Worm (Caenorhabditis elegans): ENCODE data around the gene ent-4.

ent-4 gene

ce11 chrIV:13725201-13725600 is 1.5 kb upstream of the ent-4 start (continued):
- TF ChIP-seq Y75B8A.6 (GFP tag; IDR thresholded peaks at IDR 0.05), result no peak
- no peak for TF ChIP-seq jun-1 (tag; optimal IDR thresholded peaks at IDR 0.05)
- no peak for TF ChIP-seq rbr-2 (tag; optimal IDR thresholded peaks at IDR 0.05)
- TF ChIP-seq dpl-1 (GFP tag; optimal IDR thresholded peaks at IDR 0.05), result no peak
- no peak for TF ChIP-seq zip-2 (tag; optimal IDR thresholded peaks at IDR 0.05)
- TF ChIP-seq mdl-1 (tag; optimal IDR thresholded peaks at IDR 0.05), result peak in 1 of 2 experiments; percentile 15
- TF ChIP-seq egl-43 (GFP tag; IDR thresholded peaks at IDR 0.05), result no peak
- peak; percentile 89 for TF ChIP-seq nhr-48 (tag; optimal IDR thresholded peaks at IDR 0.05)
- no peak for TF ChIP-seq duxl-1 (tag; optimal IDR thresholded peaks at IDR 0.05; ENCODE audit: poor library complexity)
- TF ChIP-seq nhr-6 (tag; optimal IDR thresholded peaks at IDR 0.05), result no peak
- peak; percentile 82 for TF ChIP-seq nhr-28 (tag; optimal IDR thresholded peaks at IDR 0.05)
- TF ChIP-seq madf-5 (GFP tag; IDR thresholded peaks at IDR 0.05), result no peak
- peak; percentile 41 for TF ChIP-seq hlh-30 (tag; optimal IDR thresholded peaks at IDR 0.05; ENCODE audit: insufficient read depth)
- no peak for TF ChIP-seq ceh-82 (tag; optimal IDR thresholded peaks at IDR 0.05)
- peak; percentile 94 for TF ChIP-seq dve-1 (tag; optimal IDR thresholded peaks at IDR 0.05; ENCODE audit: insufficient read depth)
- no peak for TF ChIP-seq lin-13 (GFP tag; optimal IDR thresholded peaks at IDR 0.05)
- no peak for TF ChIP-seq unc-130 (GFP tag; optimal IDR thresholded peaks at IDR 0.05)
- TF ChIP-seq dmd-6 (GFP tag; IDR thresholded peaks at IDR 0.05), result peak; percentile 98
- TF ChIP-seq daf-19 (GFP tag; conservative IDR thresholded peaks at IDR 0.05), result no peak
- no peak for TF ChIP-seq hlh-11 (tag; optimal IDR thresholded peaks at IDR 0.05)
- no peak for TF ChIP-seq fos-1 (tag; optimal IDR thresholded peaks at IDR 0.05)
- no peak for TF ChIP-seq lin-29 (GFP tag; IDR thresholded peaks at IDR 0.05)
- no peak for TF ChIP-seq lin-39 (tag; optimal IDR thresholded peaks at IDR 0.05)
- no peak for TF ChIP-seq nhr-42 (GFP tag; IDR thresholded peaks at IDR 0.05)
- no peak for TF ChIP-seq hif-1 (tag; optimal IDR thresholded peaks at IDR 0.05)
- TF ChIP-seq ceh-62 (tag; optimal IDR thresholded peaks at IDR 0.05), result no peak
- no peak; the same call in 1 of the 2 replicates for TF ChIP-seq lin-1 (GFP tag; IDR thresholded peaks at IDR 0.05)
- TF ChIP-seq lim-7 (GFP tag; IDR thresholded peaks at IDR 0.05), result no peak

ce11 chrIV:13727865-13728264 is 1.1 kb downstream of the ent-4 start:
- TF ChIP-seq nhr-48 (tag; optimal IDR thresholded peaks at IDR 0.05) (peak; percentile 11), pqm-1 (tag; optimal IDR thresholded peaks at IDR 0.05) (peak; percentile 78), aha-1 (tag) (no peak), dmd-6 (GFP tag; IDR thresholded peaks at IDR 0.05) (peak; percentile 58; the same call in 1 of the 2 replicates), mxl-3 (GFP tag; optimal IDR thresholded peaks at IDR 0.05) (no peak), daf-16 (GFP tag; optimal IDR thresholded peaks at IDR 0.05) (no peak), daf-16 (tag; optimal IDR thresholded peaks at IDR 0.05) (peak; percentile 42), dve-1 (tag; optimal IDR thresholded peaks at IDR 0.05; ENCODE audit: insufficient read depth) (peak; percentile 84), nhr-28 (tag; optimal IDR thresholded peaks at IDR 0.05) (peak; percentile 42), ztf-7 (tag; optimal IDR thresholded peaks at IDR 0.05) (peak; percentile 23), F37D6.2 (tag; optimal IDR thresholded peaks at IDR 0.05) (no peak)

- TF ChIP-seq vab-7 (GFP tag; IDR thresholded peaks at IDR 0.05) (no peak), nhr-48 (tag; optimal IDR thresholded peaks at IDR 0.05) (no peak), pha-4 (GFP tag; IDR thresholded peaks at IDR 0.05) (no peak), pha-4 (tag; optimal IDR thresholded peaks at IDR 0.05) (no peak), ceh-82 (tag; optimal IDR thresholded peaks at IDR 0.05) (no peak), dve-1 (tag; optimal IDR thresholded peaks at IDR 0.05; ENCODE audit: insufficient read depth) (no peak), ctbp-1 (GFP tag; IDR thresholded peaks at IDR 0.05) (no peak), ztf-7 (tag; optimal IDR thresholded peaks at IDR 0.05) (no peak), fkh-10 (GFP tag; optimal IDR thresholded peaks at IDR 0.05) (no peak), hlh-30 (tag; optimal IDR thresholded peaks at IDR 0.05; ENCODE audit: insufficient read depth) (no peak), nhr-102 (tag; optimal IDR thresholded peaks at IDR 0.05) (no peak), Y105C5A.15 (GFP tag; IDR thresholded peaks at IDR 0.05) (no peak), ceh-28 (tag; optimal IDR thresholded peaks at IDR 0.05) (no peak), nhr-76 (tag; optimal IDR thresholded peaks at IDR 0.05) (no peak), R02D3.7 (tag; optimal IDR thresholded peaks at IDR 0.05) (no peak)
Measured at ce11 chrIV:13742244-13742643, 15.5 kb downstream of the ent-4 start, which contains the start of gene C47A4.3. TSS of gene C47A4.3 (minus strand) at chrIV:13742344.

Measured in whole organism, L4 larva.